Fruit fly (Drosophila melanogaster) whole organism, wandering third instar larva: ENCODE data around the gene Ugt303B3.

Experiments used
- GATAd ChIP-seq: sonication (Bioruptor generic); optimal IDR thresholded peaks from 2 replicates; lab custom pipeline; 2016; ENCODE audit warnings: missing biosample characterization, missing genetic modification characterization
- br ChIP-seq: fragments of 200-800 bp; sonication (Bioruptor generic); optimal IDR thresholded peaks from 2 replicates; lab custom pipeline; 2016; ENCODE audit warnings: missing biosample characterization, missing genetic modification characterization
- dsf ChIP-seq: sonication (Bioruptor generic); optimal IDR thresholded peaks from 2 replicates; lab custom pipeline; 2016; ENCODE audit warnings: missing biosample characterization, missing genetic modification characterization, borderline replicate concordance
- foxo ChIP-seq, 2 experiments: fragments of 200-800 bp; sonication (Bioruptor generic); optimal IDR thresholded peaks; 2 replicates in 1 of 2; 3 replicates in 1 of 2; lab custom pipeline; 2016 to 2017; ENCODE audit warnings: missing biosample characterization in 2 of 2, missing genetic modification characterization in 2 of 2
- psq ChIP-seq: fragments of 200-800 bp; sonication (Bioruptor generic); optimal IDR thresholded peaks from 3 replicates; lab custom pipeline; 2017; ENCODE audit warnings: missing biosample characterization, mild to moderate bottlenecking, missing genetic modification characterization, moderate library complexity
- usp ChIP-seq: fragments of >200 bp; optimal IDR thresholded peaks from 2 replicates; lab custom pipeline; 2017; ENCODE audit warnings: missing biosample characterization, missing genetic modification characterization

- TF ChIP-seq psq (peak; percentile 29), foxo (GFP tag; optimal IDR thresholded peaks at IDR 0.05; lab: Kevin White, UChicago) (peak in 1 of 2 experiments; percentile 63), usp (GFP tag; lab: Kevin White, UChicago) (no peak), br (GFP tag; lab: Kevin White, UChicago) (peak; percentile 8), dsf (GFP tag; lab: Kevin White, UChicago) (no peak), GATAd (GFP tag; lab: Kevin White, UChicago) (no peak)
Measured at dm6 chr3R:23504760-23505159, 29.8 kb downstream of the Ugt303B3 start.
